Fruit fly (Drosophila melanogaster) S2 (cell line): ENCODE results near the gene CG14659.

Experiments
- CG8478 ChIP-seq: fragments of >200 bp; optimal IDR thresholded peaks from 2 replicates; lab custom pipeline; 2018
- CTCF ChIP-seq, 2 experiments: fragments of >200 bp; optimal IDR thresholded peaks; 2 replicates each; lab custom pipeline; 2018

- TF ChIP-seq CG8478 (lab: Kevin White, UChicago) (no peak), CTCF (optimal IDR thresholded peaks at IDR 0.05; lab: Kevin White, UChicago) (no peak)
These were observed 11.9 kb upstream of the CG14659 start for dm6 chr3R:4842958-4843357.
